Worm (Caenorhabditis elegans) whole organism, L4/young adult: ENCODE measurements around the gene gck-2.

Source experiments
- W03F9.2 ChIP-seq: fragments of 150-350 bp; optimal IDR thresholded peaks from 2 replicates; lab custom pipeline; 2014; ENCODE audit warnings: missing biosample characterization, missing genetic modification characterization
- dao-5 ChIP-seq: sonication (generic microtip); optimal IDR thresholded peaks from 2 replicates; lab custom pipeline; 2016; ENCODE audit warnings: missing genotype, missing genetic modification characterization, moderate library complexity, missing compliant biosample characterization
- him-1 ChIP-seq: sonication (generic microtip); optimal IDR thresholded peaks from 2 replicates; lab custom pipeline; 2016; ENCODE audit warnings: missing genotype, missing genetic modification reagents, missing genetic modification characterization, missing compliant biosample characterization

DNA sequence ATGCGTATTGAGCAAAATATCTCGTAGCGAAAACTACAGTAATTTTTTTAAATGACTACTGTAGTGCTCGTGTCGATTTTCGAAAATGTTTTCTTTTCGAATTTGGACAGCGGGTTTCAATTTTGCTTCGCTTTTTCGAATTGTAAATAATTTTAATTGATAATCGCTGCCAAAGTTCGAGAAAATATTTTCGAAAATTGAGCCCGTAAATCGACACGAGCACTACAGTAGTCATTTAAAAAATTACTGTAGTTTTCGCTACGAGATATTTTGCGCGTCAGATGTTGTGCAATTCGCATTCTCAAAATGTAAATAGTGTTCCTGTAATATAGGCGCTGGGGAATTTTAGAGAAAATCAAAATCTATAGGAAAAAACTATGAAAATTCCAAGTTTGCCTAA, 10.2 kb downstream of the gck-2 start:
- TF ChIP-seq dao-5: no peak
- TF ChIP-seq him-1 (tag; lab: Kevin White, UChicago): no peak
- no peak for TF ChIP-seq W03F9.2 (tag; lab: Kevin White, UChicago)
